Fruit fly (Drosophila melanogaster) whole organism, embryonic: ENCODE measurements around the gene Ufd1.

ENCODE experiments used
- ATbp ChIP-seq: fragments of 200-800 bp; sonication (Bioruptor generic); optimal IDR thresholded peaks from 2 replicates; lab custom pipeline; 2017; ENCODE audit warnings: missing biosample characterization, mild to moderate bottlenecking, missing genetic modification characterization, missing genetic modification reagents
- Adf1 ChIP-seq: fragments of 200-800 bp; sonication (Bioruptor generic); IDR thresholded peaks from 2 replicates; pipeline ENCODE4 v1.3.6; 2022; ENCODE audit warnings: missing biosample characterization, missing genetic modification characterization
- Blimp-1 ChIP-seq: fragments of 200-800 bp; sonication (Bioruptor generic); optimal IDR thresholded peaks from 3 replicates; lab custom pipeline; 2018; ENCODE audit warnings: missing biosample characterization, missing genetic modification characterization, mild to moderate bottlenecking, moderate library complexity, missing genetic modification reagents
- BtbVII ChIP-seq: fragments of 200-800 bp; sonication (Bioruptor generic); optimal IDR thresholded peaks from 3 replicates; lab custom pipeline; 2017; ENCODE audit warnings: missing biosample characterization, mild to moderate bottlenecking, missing genetic modification characterization
- CG10462 ChIP-seq: fragments of 200-800 bp; sonication (Bioruptor generic); optimal IDR thresholded peaks from 2 replicates; lab custom pipeline; 2016; ENCODE audit warnings: missing biosample characterization, missing genetic modification characterization
- CG10979 ChIP-seq: fragments of 200-800 bp; sonication (Bioruptor generic); optimal IDR thresholded peaks from 2 replicates; lab custom pipeline; 2018; ENCODE audit warnings: missing biosample characterization, mild to moderate bottlenecking, missing genetic modification characterization, moderate library complexity
- CG11696 ChIP-seq: fragments of 200-800 bp; sonication (Bioruptor generic); IDR thresholded peaks from 2 replicates; pipeline ENCODE4 v1.3.6; 2022; ENCODE audit warnings: missing biosample characterization, missing genetic modification characterization
- CG1529 ChIP-seq: fragments of 200-800 bp; sonication (Bioruptor generic); optimal IDR thresholded peaks from 3 replicates; lab custom pipeline; 2018; ENCODE audit warnings: missing biosample characterization, missing genetic modification characterization
- CG1602 ChIP-seq: fragments of 200-800 bp; sonication (Bioruptor generic); optimal IDR thresholded peaks from 3 replicates; lab custom pipeline; 2016; ENCODE audit warnings: missing biosample characterization, missing genetic modification characterization
- CG17829 ChIP-seq: fragments of 200-800 bp; optimal IDR thresholded peaks from 2 replicates; lab custom pipeline; 2019; ENCODE audit warnings: missing biosample characterization, mild to moderate bottlenecking, missing genetic modification characterization, moderate library complexity
- CG2712 ChIP-seq: fragments of 200-800 bp; optimal IDR thresholded peaks from 3 replicates; lab custom pipeline; 2019; ENCODE audit warnings: missing biosample characterization, mild to moderate bottlenecking, missing genetic modification characterization, moderate library complexity
- CG3065 ChIP-seq: fragments of 200-800 bp; sonication (Bioruptor generic); optimal IDR thresholded peaks from 2 replicates; lab custom pipeline; 2016; ENCODE audit warnings: missing biosample characterization, missing genetic modification characterization
- CG5245 ChIP-seq: fragments of 200-800 bp; sonication (Bioruptor generic); optimal IDR thresholded peaks from 3 replicates; lab custom pipeline; 2016; ENCODE audit warnings: missing biosample characterization, missing genetic modification characterization
- CG7556 ChIP-seq: fragments of 200-800 bp; sonication (Bioruptor generic); optimal IDR thresholded peaks from 2 replicates; lab custom pipeline; 2017; ENCODE audit warnings: missing biosample characterization, mild to moderate bottlenecking, missing genetic modification characterization
- CG7839 ChIP-seq: fragments of 200-800 bp; sonication (Bioruptor generic); optimal IDR thresholded peaks from 3 replicates; lab custom pipeline; 2018; ENCODE audit warnings: missing biosample characterization, mild to moderate bottlenecking, missing genetic modification characterization, moderate library complexity
- CG8388 ChIP-seq: fragments of 200-800 bp; sonication (Bioruptor generic); optimal IDR thresholded peaks from 2 replicates; lab custom pipeline; 2019; ENCODE audit warnings: missing biosample characterization, mild to moderate bottlenecking, missing genetic modification characterization, moderate library complexity
- CHES-1-like ChIP-seq: fragments of 200-800 bp; sonication (Bioruptor generic); optimal IDR thresholded peaks from 2 replicates; lab custom pipeline; 2016; ENCODE audit warnings: missing biosample characterization, missing genetic modification characterization
- Chrac-16 ChIP-seq: fragments of 200-800 bp; sonication (Bioruptor generic); optimal IDR thresholded peaks from 3 replicates; lab custom pipeline; 2016; ENCODE audit warnings: missing biosample characterization, missing genetic modification characterization
- Dip2 ChIP-seq: fragments of 200-800 bp; sonication (Bioruptor generic); IDR thresholded peaks from 2 replicates; pipeline ENCODE4 v1.3.6; 2022; ENCODE audit warnings: missing biosample characterization, missing genetic modification characterization
- HLH3B ChIP-seq: fragments of 200-800 bp; sonication (Bioruptor generic); IDR thresholded peaks from 2 replicates; pipeline ENCODE4 v1.3.6; 2022; ENCODE audit warnings: missing biosample characterization, missing genetic modification characterization
- Hr3 ChIP-seq: fragments of 200-800 bp; sonication (Bioruptor generic); optimal IDR thresholded peaks from 3 replicates; lab custom pipeline; 2016; ENCODE audit warnings: missing biosample characterization, missing genetic modification characterization
- Hr51 ChIP-seq, 2 experiments: fragments of 200-800 bp; sonication (Bioruptor generic); optimal IDR thresholded peaks; 2 replicates in 1 of 2; 3 replicates in 1 of 2; lab custom pipeline; 2016 to 2018; ENCODE audit warnings: missing biosample characterization in 2 of 2, missing genetic modification characterization in 2 of 2, mild to moderate bottlenecking in 1 of 2, moderate library complexity in 1 of 2
- Mad ChIP-seq: fragments of 200-800 bp; sonication (Bioruptor generic); optimal IDR thresholded peaks from 2 replicates; lab custom pipeline; 2016; ENCODE audit warnings: missing biosample characterization, missing genetic modification characterization
- Sox100B ChIP-seq: fragments of 200-800 bp; sonication (Bioruptor generic); optimal IDR thresholded peaks from 3 replicates; lab custom pipeline; 2018; ENCODE audit warnings: missing biosample characterization, mild to moderate bottlenecking, missing genetic modification characterization
- Sox102F ChIP-seq: fragments of 200-800 bp; sonication (Bioruptor generic); optimal IDR thresholded peaks from 2 replicates; lab custom pipeline; 2018; ENCODE audit warnings: missing biosample characterization, mild to moderate bottlenecking, missing genetic modification characterization, moderate library complexity
- Spps ChIP-seq: fragments of 200-800 bp; sonication (Bioruptor generic); optimal IDR thresholded peaks from 2 replicates; lab custom pipeline; 2018; ENCODE audit warnings: missing biosample characterization, mild to moderate bottlenecking, missing genetic modification characterization
- Ssrp ChIP-seq: fragments of 200-800 bp; sonication (Bioruptor generic); optimal IDR thresholded peaks from 2 replicates; lab custom pipeline; 2018; ENCODE audit warnings: missing biosample characterization, mild to moderate bottlenecking, missing genetic modification characterization, moderate library complexity
- Xbp1 ChIP-seq: fragments of 200-800 bp; sonication (Bioruptor generic); optimal IDR thresholded peaks from 3 replicates; lab custom pipeline; 2016; ENCODE audit warnings: missing biosample characterization, mild to moderate bottlenecking, missing genetic modification characterization
- Xrp1 ChIP-seq: fragments of 200-800 bp; sonication (Bioruptor generic); IDR thresholded peaks from 2 replicates; pipeline ENCODE4 v1.3.6; 2022; ENCODE audit warnings: missing biosample characterization, missing genetic modification characterization
- ap ChIP-seq: fragments of 200-800 bp; sonication (Bioruptor generic); IDR thresholded peaks from 2 replicates; pipeline ENCODE4 v1.3.6; 2022; ENCODE audit warnings: missing biosample characterization, missing genetic modification characterization
- bcd ChIP-seq: fragments of 200-800 bp; sonication (Bioruptor generic); optimal IDR thresholded peaks from 2 replicates; lab custom pipeline; 2017; ENCODE audit warnings: missing biosample characterization, mild to moderate bottlenecking, missing genetic modification characterization
- bsh ChIP-seq, 2 experiments: fragments of 200-800 bp; sonication (Bioruptor generic); optimal IDR thresholded peaks; 2 replicates each; lab custom pipeline; 2017 to 2018; ENCODE audit warnings: mild to moderate bottlenecking in 2 of 2, missing biosample characterization in 2 of 2, missing genetic modification characterization in 2 of 2, moderate library complexity in 1 of 2
- dmrt11E ChIP-seq: fragments of 200-800 bp; sonication (Bioruptor generic); optimal IDR thresholded peaks from 3 replicates; lab custom pipeline; 2018; ENCODE audit warnings: missing biosample characterization, mild to moderate bottlenecking, missing genetic modification characterization, moderate library complexity
- esg ChIP-seq: fragments of 200-800 bp; sonication (Bioruptor generic); conservative IDR thresholded peaks from 2 replicates; pipeline ENCODE4 v1.3.6; 2022; ENCODE audit warnings: missing biosample characterization, missing genetic modification characterization
- gce ChIP-seq: fragments of 200-800 bp; sonication (Bioruptor generic); IDR thresholded peaks from 3 replicates; pipeline ENCODE4 v1.3.6; 2022; ENCODE audit warnings: missing biosample characterization, missing genetic modification characterization
- kay ChIP-seq: fragments of 200-800 bp; sonication (Bioruptor generic); optimal IDR thresholded peaks from 2 replicates; lab custom pipeline; 2016; ENCODE audit warnings: missing biosample characterization, missing genetic modification characterization
- lab ChIP-seq: fragments of 200-800 bp; sonication (Bioruptor generic); optimal IDR thresholded peaks from 3 replicates; lab custom pipeline; 2017; ENCODE audit warnings: missing biosample characterization, missing genetic modification characterization, mild to moderate bottlenecking, moderate library complexity, missing genetic modification reagents
- lmd ChIP-seq: fragments of 200-800 bp; sonication (Bioruptor generic); IDR thresholded peaks from 2 replicates; pipeline ENCODE4 v1.3.6; 2022; ENCODE audit warnings: missing biosample characterization, missing genetic modification characterization
- nau ChIP-seq: fragments of 200-800 bp; sonication (Bioruptor generic); optimal IDR thresholded peaks from 3 replicates; lab custom pipeline; 2017; ENCODE audit warnings: missing biosample characterization, mild to moderate bottlenecking, missing genetic modification characterization, missing genetic modification reagents
- oc ChIP-seq: fragments of 200-800 bp; sonication (Bioruptor generic); optimal IDR thresholded peaks from 2 replicates; lab custom pipeline; 2018; ENCODE audit warnings: missing biosample characterization, mild to moderate bottlenecking, missing genetic modification characterization, moderate library complexity
- phol ChIP-seq: fragments of 200-800 bp; sonication (Bioruptor generic); optimal IDR thresholded peaks from 3 replicates; lab custom pipeline; 2018; ENCODE audit warnings: missing biosample characterization, mild to moderate bottlenecking, missing genetic modification characterization, moderate library complexity
- prd ChIP-seq, 3 experiments: fragments of >200 bp in 2 of 3; fragments of 200-800 bp in 1 of 3; sonication (Bioruptor generic) in 1 of 3; optimal IDR thresholded peaks in 2 of 3; IDR thresholded peaks in 1 of 3; 2 replicates in 2 of 3; 3 replicates in 1 of 3; pipeline versions ENCODE4 v1.3.6 to Lab custom; 2017 to 2022; ENCODE audit warnings: missing biosample characterization in 1 of 3, missing genetic modification characterization in 1 of 3
- ranshi ChIP-seq: fragments of 200-800 bp; sonication (Bioruptor generic); IDR thresholded peaks from 2 replicates; pipeline ENCODE4 v1.3.6; 2022; ENCODE audit warnings: missing biosample characterization, missing genetic modification characterization
- tin ChIP-seq: fragments of 200-800 bp; sonication (Bioruptor generic); optimal IDR thresholded peaks from 3 replicates; lab custom pipeline; 2016; ENCODE audit warnings: missing biosample characterization, missing genetic modification characterization
- ttk ChIP-seq: fragments of 200-800 bp; sonication (Bioruptor generic); IDR thresholded peaks from 2 replicates; pipeline ENCODE4 v2.1.2; 2022; ENCODE audit warnings: missing biosample characterization, missing genetic modification characterization
- vvl ChIP-seq: fragments of 200-800 bp; sonication (Bioruptor generic); IDR thresholded peaks from 2 replicates; pipeline ENCODE4 v1.3.6; 2022; ENCODE audit warnings: missing biosample characterization, missing genetic modification characterization
- wor ChIP-seq: fragments of 200-800 bp; sonication (Bioruptor generic); IDR thresholded peaks from 2 replicates; pipeline ENCODE4 v1.3.6; 2022; ENCODE audit warnings: missing biosample characterization, missing genetic modification characterization

Gene Ufd1

dm6 chr3L:11148478-11149251 lies 25.6 kb upstream of the Ufd1 start (continued):
- TF ChIP-seq ATbp (peak; percentile 41), BtbVII (GFP tag; lab: Kevin White, UChicago) (peak; percentile 35), ap (0 out of 2 replicates have a peak, but pooled peaks have one; percentile 44), lmd (GFP tag; lab: Robert Waterston, UW) (peak; percentile 47; the same call in 1 of the 2 replicates), ttk (GFP tag; lab: Robert Waterston, UW) (0 out of 2 replicates have a peak, but pooled peaks have one; percentile 31), ranshi (GFP tag; lab: Robert Waterston, UW) (0 out of 2 replicates have a peak, but pooled peaks have one; percentile 35), CG17829 (tag; lab: Kevin White, UChicago) (peak; percentile 51), Xbp1 (peak; percentile 37), tin (GFP tag; lab: Kevin White, UChicago) (peak; percentile 25), dmrt11E (tag; lab: Kevin White, UChicago) (peak; percentile 24), CG7556 (GFP tag; lab: Kevin White, UChicago) (peak; percentile 24), bsh (GFP tag; optimal IDR thresholded peaks at IDR 0.05; lab: Kevin White, UChicago) (peak; percentile 64 to 80), vvl (peak; percentile 87), Hr51 (GFP tag; optimal IDR thresholded peaks at IDR 0.05; lab: Kevin White, UChicago) (peak in 1 of 2 experiments; percentile 65), Spps (peak; percentile 22), phol (tag; lab: Kevin White, UChicago) (peak; percentile 65), lab (peak; percentile 55), Blimp-1 (GFP tag; lab: Kevin White, UChicago) (peak; percentile 81), kay (GFP tag; lab: Kevin White, UChicago) (no peak), oc (tag; lab: Kevin White, UChicago) (peak; percentile 1), CG5245 (GFP tag; lab: Kevin White, UChicago) (peak; percentile 18), CG7839 (tag; lab: Kevin White, UChicago) (peak; percentile 45), CG1529 (peak; percentile 48), nau (GFP tag; lab: Kevin White, UChicago) (peak; percentile 38), Mad (peak; percentile 8), gce (GFP tag; lab: Robert Waterston, UW) (0 out of 3 replicates have a peak, but pooled peaks have one; percentile 30), wor (GFP tag; lab: Robert Waterston, UW) (peak; percentile 24; the same call in 1 of the 2 replicates), HLH3B (0 out of 2 replicates have a peak, but pooled peaks have one; percentile 34), CG1602 (GFP tag; lab: Kevin White, UChicago) (peak; percentile 21), CG10979 (tag; lab: Kevin White, UChicago) (peak; percentile 81), CG10462 (GFP tag; lab: Kevin White, UChicago) (no peak), Adf1 (GFP tag; lab: Robert Waterston, UW) (no peak), Chrac-16 (GFP tag; lab: Kevin White, UChicago) (peak; percentile 14), CG8388 (GFP tag; lab: Kevin White, UChicago) (peak; percentile 55), CG3065 (GFP tag; lab: Kevin White, UChicago) (no peak), CG11696 (no peak), esg (peak; percentile 16; the same call in 1 of the 2 replicates), prd (optimal IDR thresholded peaks at IDR 0.05; lab: Kevin White, UChicago) (no peak), prd (GFP tag; IDR thresholded peaks at IDR 0.05; lab: Robert Waterston, UW) (peak; percentile 56; the same call in 2 of the 3 replicates), CG2712 (tag; lab: Kevin White, UChicago) (peak; percentile 70), Dip2 (GFP tag; lab: Robert Waterston, UW) (no peak), bcd (GFP tag; lab: Kevin White, UChicago) (peak; percentile 46), Xrp1 (GFP tag; lab: Robert Waterston, UW) (0 out of 2 replicates have a peak, but pooled peaks have one; percentile 49), Hr3 (GFP tag; lab: Kevin White, UChicago) (peak; percentile 27), Ssrp (tag; lab: Kevin White, UChicago) (peak; percentile 58), Sox102F (peak; percentile 67), CHES-1-like (GFP tag; lab: Kevin White, UChicago) (no peak), Sox100B (GFP tag; lab: Kevin White, UChicago) (peak; percentile 63)
